Worm (Caenorhabditis elegans): ENCODE results near the gene W03C9.2.

ce11 chrII:11988724-11989123 is 26.6 kb downstream of the W03C9.2 start, which contains the start of gene Y17G7B.3:
- TF ChIP-seq ztf-29 (GFP tag; IDR thresholded peaks at IDR 0.05) = no peak
- no peak for TF ChIP-seq med-1 (GFP tag; optimal IDR thresholded peaks at IDR 0.05; ENCODE audit: insufficient read depth)
- TF ChIP-seq klf-2 (GFP tag; conservative IDR thresholded peaks at IDR 0.05) = no peak
- no peak for TF ChIP-seq tab-1 (GFP tag; IDR thresholded peaks at IDR 0.05)
- no peak for TF ChIP-seq flt-1 (GFP tag; IDR thresholded peaks at IDR 0.05)
- TF ChIP-seq ztf-23 (GFP tag; IDR thresholded peaks at IDR 0.05) = no peak
- no peak for TF ChIP-seq ref-1 (GFP tag; conservative IDR thresholded peaks at IDR 0.05)
- no peak for TF ChIP-seq T22C8.4 (GFP tag; IDR thresholded peaks at IDR 0.05)

Data from whole organism, midembryonic.